ENCODE assay signal across 5 worm cellular contexts in the genomic region with DNA sequence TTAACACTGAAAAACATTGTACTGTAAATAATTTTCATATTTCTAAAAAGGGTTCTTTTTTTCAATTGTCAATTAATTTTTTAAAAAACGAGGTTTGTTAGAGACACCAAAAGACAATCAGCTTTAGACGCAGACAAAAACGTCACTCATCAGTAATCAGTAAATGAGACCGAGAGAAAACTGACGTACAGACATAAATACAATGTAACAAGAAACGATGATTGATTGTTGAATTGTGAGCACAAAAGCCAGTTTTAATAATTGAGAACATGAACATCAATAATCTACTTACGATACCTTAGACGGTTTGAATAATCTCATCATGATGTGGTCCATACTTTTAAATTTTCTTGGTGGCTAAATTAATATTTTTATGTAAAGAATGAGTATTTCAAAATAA.
A peak's percentile ranks its signal among the peaks of the same experiment; 100 is the strongest.
TF ChIP-seq lines count a peak whose summit lies in the region.

No protein-coding gene starts in this region.

TF ChIP-seq in whole organism, L1 larva, 84 proteins besides CTCF, POLR2A, EP300 and RAD21:
- TF ChIP-seq elt-2 (tag; optimal IDR thresholded peaks at IDR 0.05; lab: Kevin White, UChicago) (peak; percentile 14), unc-30 (tag; optimal IDR thresholded peaks at IDR 0.05; lab: Kevin White, UChicago) (no peak)

TF ChIP-seq in whole organism, L2 larva, 48 proteins besides CTCF, POLR2A, EP300 and RAD21:
- TF ChIP-seq nhr-11 (tag; optimal IDR thresholded peaks at IDR 0.05; lab: Kevin White, UChicago) (no peak), fos-1 (tag; optimal IDR thresholded peaks at IDR 0.05; lab: Kevin White, UChicago) (peak; percentile 51), peb-1 (tag; optimal IDR thresholded peaks at IDR 0.05; lab: Kevin White, UChicago) (no peak)

TF ChIP-seq in whole organism, L3 larva, 47 proteins besides CTCF, POLR2A, EP300 and RAD21:
- TF ChIP-seq pha-4 (tag; optimal IDR thresholded peaks at IDR 0.05; lab: Kevin White, UChicago) = peak; percentile 21
- TF ChIP-seq elt-2 (tag; optimal IDR thresholded peaks at IDR 0.05; lab: Kevin White, UChicago) = peak; percentile 36
- TF ChIP-seq skn-1 (tag; optimal IDR thresholded peaks at IDR 0.05; lab: Kevin White, UChicago) = no peak
- TF ChIP-seq pqm-1 (tag; optimal IDR thresholded peaks at IDR 0.05; lab: Kevin White, UChicago) = peak; percentile 55
- TF ChIP-seq ama-1 (optimal IDR thresholded peaks at IDR 0.05; lab: Kevin White, UChicago) = no peak
- TF ChIP-seq ceh-28 (tag; optimal IDR thresholded peaks at IDR 0.05; lab: Kevin White, UChicago) = no peak
- no peak for TF ChIP-seq nhr-237 (tag; optimal IDR thresholded peaks at IDR 0.05; lab: Kevin White, UChicago)
- TF ChIP-seq egl-5 (tag; optimal IDR thresholded peaks at IDR 0.05; lab: Kevin White, UChicago) = no peak

TF ChIP-seq in whole organism, L4 larva, 104 proteins besides CTCF, POLR2A, EP300 and RAD21:
- TF ChIP-seq daf-16 (GFP tag; optimal IDR thresholded peaks at IDR 0.05; lab: Kevin White, UChicago) (no peak), daf-16 (tag; optimal IDR thresholded peaks at IDR 0.05; lab: Kevin White, UChicago) (peak; percentile 35), hlh-11 (tag; optimal IDR thresholded peaks at IDR 0.05; lab: Kevin White, UChicago) (peak; percentile 2), ceh-28 (tag; optimal IDR thresholded peaks at IDR 0.05; lab: Kevin White, UChicago) (no peak), dve-1 (tag; optimal IDR thresholded peaks at IDR 0.05; lab: Kevin White, UChicago; ENCODE audit: insufficient read depth) (peak; percentile 67), nhr-42 (GFP tag; IDR thresholded peaks at IDR 0.05; lab: Robert Waterston, UW) (no peak), ZK546.5 (tag; optimal IDR thresholded peaks at IDR 0.05; lab: Kevin White, UChicago) (no peak), ceh-62 (tag; optimal IDR thresholded peaks at IDR 0.05; lab: Kevin White, UChicago) (no peak), nhr-48 (tag; optimal IDR thresholded peaks at IDR 0.05; lab: Kevin White, UChicago) (peak; percentile 21), ztf-7 (tag; optimal IDR thresholded peaks at IDR 0.05; lab: Kevin White, UChicago) (no peak), unc-62 (GFP tag; optimal IDR thresholded peaks at IDR 0.05 in 1 of 2; lab: Kevin White, UChicago) (peak in 1 of 2 experiments; percentile 87), unc-62 (tag; optimal IDR thresholded peaks at IDR 0.05; lab: Kevin White, UChicago) (no peak), nhr-11 (tag; optimal IDR thresholded peaks at IDR 0.05; lab: Kevin White, UChicago) (no peak), nhr-28 (tag; optimal IDR thresholded peaks at IDR 0.05; lab: Kevin White, UChicago) (peak; percentile 16), dmd-6 (GFP tag; IDR thresholded peaks at IDR 0.05; lab: Robert Waterston, UW) (peak; percentile 56; the same call in 1 of the 2 replicates)

TF ChIP-seq in whole organism, young adult, 124 proteins besides CTCF, POLR2A, EP300 and RAD21:
- no peak for TF ChIP-seq ama-1 (optimal IDR thresholded peaks at IDR 0.05; lab: Kevin White, UChicago)
- TF ChIP-seq ama-1 (GFP tag; optimal IDR thresholded peaks at IDR 0.05; lab: Kevin White, UChicago) = no peak
- TF ChIP-seq K11D2.4 (GFP tag; IDR thresholded peaks at IDR 0.05; lab: Robert Waterston, UW) = no peak
- TF ChIP-seq rec-8 (tag; optimal IDR thresholded peaks at IDR 0.05; lab: Kevin White, UChicago) = no peak
- TF ChIP-seq attf-5 (GFP tag; optimal IDR thresholded peaks at IDR 0.05; lab: Kevin White, UChicago) = no peak
- no peak for TF ChIP-seq F55B11.4 (tag; optimal IDR thresholded peaks at IDR 0.05; lab: Kevin White, UChicago; ENCODE audit: borderline replicate concordance, insufficient read depth)
- peak; percentile 54 for TF ChIP-seq nhr-80 (tag; optimal IDR thresholded peaks at IDR 0.05; lab: Kevin White, UChicago)
